Fruit fly (Drosophila melanogaster): Measurements from ENCODE around the gene Spn100A.

- no peak for TF ChIP-seq pan (optimal IDR thresholded peaks at IDR 0.05)
- no peak for TF ChIP-seq psq (optimal IDR thresholded peaks at IDR 0.05)
- no peak for TF ChIP-seq usp (GFP tag; optimal IDR thresholded peaks at IDR 0.05)
Observed at dm6 chr3R:30689653-30690052, 789 bp upstream of the Spn100A start.

Measured in whole organism.